Fruit fly (Drosophila melanogaster): ENCODE measurements around the gene Cip4.

dm6 chr3L:4405922-4406321, 42.0 kb upstream of the Cip4 start, which contains the start of gene CG15019:
- TF ChIP-seq Hr4 (GFP tag; optimal IDR thresholded peaks at IDR 0.05): no peak
- TF ChIP-seq fd59A (GFP tag; optimal IDR thresholded peaks at IDR 0.05): no peak
- no peak for TF ChIP-seq Sox15 (GFP tag; optimal IDR thresholded peaks at IDR 0.05)
- TF ChIP-seq Sox14 (GFP tag; optimal IDR thresholded peaks at IDR 0.05): no peak
- no peak for TF ChIP-seq spab (GFP tag; optimal IDR thresholded peaks at IDR 0.05)
- no peak for TF ChIP-seq CG16779 (tag; optimal IDR thresholded peaks at IDR 0.05)
- no peak for TF ChIP-seq Eip93F (GFP tag; optimal IDR thresholded peaks at IDR 0.05)
- TF ChIP-seq Smox (GFP tag; optimal IDR thresholded peaks at IDR 0.05): no peak
- no peak for TF ChIP-seq CG34406 (GFP tag; optimal IDR thresholded peaks at IDR 0.05)
- TF ChIP-seq acj6 (GFP tag; optimal IDR thresholded peaks at IDR 0.05): no peak
- no peak for TF ChIP-seq CG8119 (GFP tag; IDR thresholded peaks at IDR 0.05)
- TF ChIP-seq Ets21C (GFP tag; optimal IDR thresholded peaks at IDR 0.05): no peak
- no peak for TF ChIP-seq CG7368 (GFP tag; optimal IDR thresholded peaks at IDR 0.05)
- TF ChIP-seq Hr39 (GFP tag; optimal IDR thresholded peaks at IDR 0.05): no peak

All from whole organism, prepupa.